Worm (Caenorhabditis elegans): ENCODE measurements around the gene srh-80.

DNA sequence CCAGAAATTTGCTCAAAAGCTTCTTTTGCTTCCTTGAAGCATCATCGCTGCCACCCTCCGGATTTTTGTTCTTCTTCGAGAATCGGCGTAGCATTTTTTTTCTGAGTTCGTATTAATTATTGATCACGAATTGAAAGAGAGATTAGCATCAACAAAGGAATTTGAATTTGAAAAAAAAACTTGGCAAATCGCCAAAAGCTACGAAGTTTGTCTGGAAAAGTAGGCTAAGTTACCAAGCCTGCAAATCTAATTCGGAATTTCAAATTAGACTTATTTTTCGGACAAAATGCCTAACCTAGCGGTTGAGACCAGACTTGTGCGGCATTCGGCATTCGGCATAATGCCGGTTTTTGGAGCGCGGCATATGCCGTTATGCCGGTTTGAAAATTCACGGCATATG, 47.6 kb upstream of the srh-80 start, which contains the start of gene cfap-36:
- TF ChIP-seq med-1 (GFP tag; optimal IDR thresholded peaks at IDR 0.05; ENCODE audit: insufficient read depth) (no peak), flt-1 (GFP tag; IDR thresholded peaks at IDR 0.05) (no peak), ref-1 (GFP tag; conservative IDR thresholded peaks at IDR 0.05) (no peak), ztf-29 (GFP tag; IDR thresholded peaks at IDR 0.05) (no peak)
